Worm (Caenorhabditis elegans): ENCODE results near the gene Y77E11A.16.
A peak's percentile ranks its signal among the peaks of the same experiment; 100 is the strongest.
"Not testable (repeated sequence)": the region's sequence is repeated elsewhere in the genome, so short reads cannot be mapped to it uniquely, and the experiment has no call there.

Y77E11A.16 gene

DNA sequence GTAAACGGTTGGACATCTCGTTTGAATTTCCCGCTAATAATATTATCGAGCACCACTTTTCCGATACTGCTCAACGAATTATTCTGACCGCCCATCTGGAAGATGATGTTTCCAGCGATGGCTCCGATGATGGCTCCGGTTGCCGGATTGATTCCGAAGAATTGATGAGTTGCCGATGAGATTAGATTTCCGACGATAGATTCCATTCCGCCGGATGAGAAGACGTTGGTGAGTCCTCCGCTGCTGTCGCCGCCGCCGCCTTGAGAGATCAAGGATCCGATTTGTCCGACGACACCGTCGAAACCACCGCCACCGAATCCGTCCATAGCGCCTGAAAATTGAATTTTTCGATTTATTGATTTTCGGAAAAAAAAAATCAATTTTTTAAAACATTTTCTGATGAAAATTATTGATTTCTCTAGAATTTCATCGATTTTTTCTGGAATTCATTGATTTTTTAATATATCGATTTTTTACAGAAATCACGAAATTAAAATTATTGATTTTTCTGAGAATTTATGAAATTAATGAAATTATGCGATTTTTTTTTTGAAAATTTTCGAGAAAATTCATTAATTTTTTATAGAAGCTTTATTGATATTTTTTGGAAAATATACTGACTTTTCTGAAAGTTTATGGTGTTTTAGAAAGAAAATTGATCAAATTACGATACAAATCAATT is 41.1 kb upstream of the Y77E11A.16 start:
- no peak for TF ChIP-seq hmg-20 (GFP tag; IDR thresholded peaks at IDR 0.05)
- peak; percentile 52 for TF ChIP-seq zfh-2 (GFP tag; conservative IDR thresholded peaks at IDR 0.05)
- TF ChIP-seq F37B4.10 (GFP tag; IDR thresholded peaks at IDR 0.05): no peak
- no peak for TF ChIP-seq ceh-91 (GFP tag; IDR thresholded peaks at IDR 0.05)
- no peak for TF ChIP-seq Y56A3A.18 (GFP tag; IDR thresholded peaks at IDR 0.05)
- no peak for TF ChIP-seq efl-1 (GFP tag; optimal IDR thresholded peaks at IDR 0.05)
- no peak for TF ChIP-seq snpc-1.3 (tag; optimal IDR thresholded peaks at IDR 0.05; ENCODE audit: insufficient read depth)
- no peak for TF ChIP-seq unc-130 (GFP tag; optimal IDR thresholded peaks at IDR 0.05)

DNA sequence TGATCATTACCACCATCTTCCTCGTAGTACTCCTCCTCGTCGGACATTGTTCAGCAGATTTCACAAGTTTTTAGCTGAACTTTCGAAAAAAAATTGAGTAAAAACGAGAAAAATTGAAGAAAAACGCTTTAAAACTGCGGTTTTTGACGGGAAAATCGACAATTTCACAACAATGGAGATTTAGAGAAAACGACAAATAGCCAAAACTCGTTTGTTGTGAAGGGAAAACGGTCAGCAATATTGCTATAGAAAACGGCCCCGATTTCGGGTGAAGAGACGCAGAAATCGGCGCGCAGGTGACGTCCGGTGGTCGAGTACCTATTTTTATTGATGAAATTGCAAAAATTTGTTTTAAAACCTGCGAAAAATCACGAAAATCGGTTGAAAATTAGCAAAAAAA is 39.3 kb upstream of the Y77E11A.16 start, which contains the start of gene clp-7:
clp-7 (minus strand) TSS at position 47 of the 400 bp plus-strand sequence.
- TF ChIP-seq snpc-4 (GFP tag; optimal IDR thresholded peaks at IDR 0.05) (no peak), snpc-4 (tag; optimal IDR thresholded peaks at IDR 0.05) (no peak), cebp-1 (GFP tag; IDR thresholded peaks at IDR 0.05) (0 out of 2 replicates have a peak, but pooled peaks have one; percentile 20), cebp-1 (tag; optimal IDR thresholded peaks at IDR 0.05) (peak; percentile 75), let-526 (GFP tag; IDR thresholded peaks at IDR 0.05) (no peak), ceh-58 (GFP tag; IDR thresholded peaks at IDR 0.05) (no peak), madf-10 (tag; optimal IDR thresholded peaks at IDR 0.05) (no peak)

DNA sequence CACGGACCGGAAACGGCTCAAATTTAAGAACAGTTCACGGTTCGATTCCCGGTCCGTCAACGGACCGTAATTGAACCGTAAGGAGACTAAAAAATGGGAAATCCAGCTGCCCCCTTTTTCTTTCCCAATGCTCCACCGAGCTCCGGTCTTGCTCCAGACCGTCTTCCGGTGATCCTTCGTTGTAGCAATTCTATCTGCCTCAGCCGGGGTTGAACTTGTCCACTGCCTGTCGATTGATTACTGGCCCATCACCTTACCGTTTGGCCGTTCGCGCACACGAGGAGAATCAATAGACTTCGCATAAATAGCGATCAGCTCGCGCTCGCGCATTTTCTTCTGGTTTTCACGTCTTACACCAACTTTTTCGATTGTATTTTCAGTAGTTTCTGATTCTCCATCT is 36.7 kb upstream of the Y77E11A.16 start:
- TF ChIP-seq madf-6 (GFP tag; IDR thresholded peaks at IDR 0.05) (peak; percentile 42; the same call in 1 of the 2 replicates), pbrm-1 (GFP tag; IDR thresholded peaks at IDR 0.05) (0 out of 2 replicates have a peak, but pooled peaks have one; percentile 31), mcd-1 (GFP tag; IDR thresholded peaks at IDR 0.05) (peak; percentile 27; the same call in 1 of the 2 replicates), hmg-1.2 (GFP tag; IDR thresholded peaks at IDR 0.05) (peak; percentile 29; the same call in 1 of the 2 replicates), lin-26 (GFP tag; IDR thresholded peaks at IDR 0.05) (peak; percentile 79), rpc-1 (tag; optimal IDR thresholded peaks at IDR 0.05) (peak; percentile 21), egl-44 (GFP tag; IDR thresholded peaks at IDR 0.05) (peak; percentile 69)
- TF ChIP-seq rpc-1 (optimal IDR thresholded peaks at IDR 0.05): not testable (repeated sequence)

DNA sequence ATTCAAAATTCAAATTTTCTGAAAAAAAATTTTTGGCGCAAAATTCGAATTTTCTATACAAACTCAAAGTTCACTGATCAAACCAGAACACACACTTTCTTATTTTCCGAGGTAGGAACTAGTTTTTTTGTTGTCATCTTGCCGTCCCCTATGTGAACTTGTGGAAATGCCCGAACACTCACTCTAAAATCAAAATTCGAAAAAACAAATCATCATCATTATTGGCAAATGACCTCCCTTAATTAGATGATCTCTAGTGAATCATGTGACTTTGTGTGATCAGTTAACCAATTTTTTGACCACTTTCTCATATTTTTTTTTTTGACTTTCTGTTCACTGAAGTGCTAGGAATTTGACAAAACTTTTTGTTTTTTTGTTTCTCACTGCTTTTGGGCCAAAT is 32.7 kb upstream of the Y77E11A.16 start:
- no peak for TF ChIP-seq dox-1 (GFP tag; IDR thresholded peaks at IDR 0.05)
- peak; percentile 12 for TF ChIP-seq ztf-26 (tag; optimal IDR thresholded peaks at IDR 0.05)

DNA sequence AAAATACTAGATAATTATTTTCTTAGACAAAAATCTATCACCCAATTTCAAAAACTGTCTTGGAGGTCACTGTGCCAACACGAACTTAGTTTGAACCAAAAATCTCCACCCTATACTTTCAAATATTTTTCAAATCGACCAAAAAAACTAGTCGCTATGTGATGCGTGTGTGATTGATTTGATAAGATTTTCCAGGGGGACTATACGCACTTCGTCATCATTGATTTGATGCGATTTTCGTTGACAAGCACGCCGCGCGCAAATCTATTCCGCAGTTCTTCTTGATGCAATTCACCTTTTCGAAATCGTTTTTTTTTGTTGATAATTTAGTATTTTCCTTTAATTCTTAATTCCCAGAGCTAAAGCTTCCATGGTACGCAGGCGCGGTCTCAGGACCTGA is 31.8 kb upstream of the Y77E11A.16 start:
- TF ChIP-seq pha-4 (tag; optimal IDR thresholded peaks at IDR 0.05): no peak

DNA sequence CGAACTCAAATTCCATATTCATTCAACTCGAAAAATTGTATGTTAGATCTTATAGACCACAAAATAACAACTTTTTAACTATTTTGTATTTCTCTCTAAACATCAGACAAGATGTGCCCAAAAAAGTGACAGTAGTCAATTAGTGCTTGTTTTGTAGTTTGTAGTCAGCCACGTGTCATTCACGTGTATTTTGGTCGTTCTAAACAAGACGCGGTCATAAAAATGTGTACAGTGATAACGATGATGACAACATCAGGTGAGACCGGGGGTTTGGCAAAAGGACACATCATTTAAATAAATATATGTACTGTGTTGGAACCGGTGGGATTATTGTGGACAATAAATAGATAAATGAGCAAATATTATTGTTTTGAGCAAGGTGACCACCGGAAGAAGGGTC is 31.0 kb upstream of the Y77E11A.16 start:
- 0 out of 2 replicates have a peak, but pooled peaks have one; percentile 22 for TF ChIP-seq Y95B8A.8 (GFP tag; IDR thresholded peaks at IDR 0.05)
- TF ChIP-seq ets-4 (GFP tag; optimal IDR thresholded peaks at IDR 0.05): no peak
- no peak for TF ChIP-seq cebp-1 (GFP tag; IDR thresholded peaks at IDR 0.05)
- TF ChIP-seq cebp-1 (tag; optimal IDR thresholded peaks at IDR 0.05): peak; percentile 24
- no peak for TF ChIP-seq attf-6 (GFP tag; IDR thresholded peaks at IDR 0.05)
- TF ChIP-seq madf-3 (GFP tag; IDR thresholded peaks at IDR 0.05): no peak
- no peak for TF ChIP-seq B0035.1 (tag; optimal IDR thresholded peaks at IDR 0.05)
- peak; percentile 2 for TF ChIP-seq ztf-26 (tag; optimal IDR thresholded peaks at IDR 0.05)
- no peak for TF ChIP-seq sdz-38 (tag; optimal IDR thresholded peaks at IDR 0.05)
- no peak for TF ChIP-seq ceh-40 (GFP tag; IDR thresholded peaks at IDR 0.05)
- TF ChIP-seq mel-28 (tag; optimal IDR thresholded peaks at IDR 0.05; ENCODE audit: borderline replicate concordance): no peak
- peak; percentile 33 for TF ChIP-seq lin-40 (tag; optimal IDR thresholded peaks at IDR 0.05)
- no peak for TF ChIP-seq ama-1 (optimal IDR thresholded peaks at IDR 0.05)
- TF ChIP-seq ama-1 (GFP tag; optimal IDR thresholded peaks at IDR 0.05): no peak
- TF ChIP-seq let-607 (tag; optimal IDR thresholded peaks at IDR 0.05): peak in 1 of 2 experiments; percentile 56
- 0 out of 2 replicates have a peak, but pooled peaks have one; percentile 15 for TF ChIP-seq B0336.3 (GFP tag; IDR thresholded peaks at IDR 0.05)
- TF ChIP-seq nhr-80 (tag; optimal IDR thresholded peaks at IDR 0.05): peak; percentile 65
- TF ChIP-seq tbp1 (GFP tag; optimal IDR thresholded peaks at IDR 0.05): peak; percentile 39
